Fruit fly (Drosophila melanogaster) whole organism, embryonic: ENCODE data around the gene CG33268.

Source experiments
- Abd-B ChIP-seq: fragments of 200-800 bp; sonication (Bioruptor generic); optimal IDR thresholded peaks from 2 replicates; lab custom pipeline; 2018; ENCODE audit warnings: missing biosample characterization, mild to moderate bottlenecking, missing genetic modification characterization, moderate library complexity
- CG13624 ChIP-seq: fragments of 200-800 bp; sonication (Bioruptor generic); optimal IDR thresholded peaks from 2 replicates; lab custom pipeline; 2016; ENCODE audit warnings: missing biosample characterization, missing genetic modification characterization
- CG9817 ChIP-seq: fragments of 200-800 bp; sonication (Bioruptor generic); optimal IDR thresholded peaks from 2 replicates; lab custom pipeline; 2018; ENCODE audit warnings: missing biosample characterization, mild to moderate bottlenecking, missing genetic modification characterization, moderate library complexity
- H2.0 ChIP-seq: fragments of 200-800 bp; sonication (Bioruptor generic); IDR thresholded peaks from 2 replicates; pipeline ENCODE4 v1.3.6; 2022; ENCODE audit warnings: missing biosample characterization, missing genetic modification characterization
- NC2β ChIP-seq: fragments of 200-800 bp; sonication (Bioruptor generic); optimal IDR thresholded peaks from 2 replicates; lab custom pipeline; 2016; ENCODE audit warnings: missing biosample characterization, missing genetic modification characterization
- br ChIP-seq: fragments of >200 bp; optimal IDR thresholded peaks from 2 replicates; lab custom pipeline; 2017
- chn ChIP-seq: fragments of 200-800 bp; sonication (Bioruptor generic); optimal IDR thresholded peaks from 2 replicates; lab custom pipeline; 2016; ENCODE audit warnings: missing biosample characterization, missing genetic modification characterization
- gfzf ChIP-seq: fragments of 200-800 bp; sonication (Bioruptor generic); optimal IDR thresholded peaks from 2 replicates; lab custom pipeline; 2016; ENCODE audit warnings: missing biosample characterization, mild to moderate bottlenecking, missing genetic modification characterization, moderate library complexity
- her ChIP-seq: fragments of 200-800 bp; sonication (Bioruptor generic); optimal IDR thresholded peaks from 2 replicates; lab custom pipeline; 2016; ENCODE audit warnings: missing biosample characterization, missing genetic modification characterization
- ro ChIP-seq: fragments of 200-800 bp; sonication (Bioruptor generic); IDR thresholded peaks from 2 replicates; pipeline ENCODE4 v1.3.6; 2022; ENCODE audit warnings: missing biosample characterization, missing genetic modification characterization

- TF ChIP-seq br (lab: Kevin White, UChicago) (no peak), H2.0 (no peak), gfzf (GFP tag; lab: Kevin White, UChicago) (no peak), CG13624 (GFP tag; lab: Kevin White, UChicago) (no peak), ro (GFP tag; lab: Robert Waterston, UW) (no peak), chn (GFP tag; lab: Kevin White, UChicago) (no peak), her (GFP tag; lab: Kevin White, UChicago) (no peak), NC2β (GFP tag; lab: Kevin White, UChicago) (no peak), CG9817 (tag; lab: Kevin White, UChicago) (no peak), Abd-B (GFP tag; lab: Kevin White, UChicago) (no peak)
Measured at dm6 chr3L:11620001-11620400, 29.0 kb upstream of the CG33268 start, which contains the start of gene Muc68Ca.
